Worm (Caenorhabditis elegans): ENCODE results near the gene T08D2.5.
"Not testable (repeated sequence)": the region's sequence is repeated elsewhere in the genome, so short reads cannot be mapped to it uniquely, and the experiment has no call there.

Gene T08D2.5

DNA sequence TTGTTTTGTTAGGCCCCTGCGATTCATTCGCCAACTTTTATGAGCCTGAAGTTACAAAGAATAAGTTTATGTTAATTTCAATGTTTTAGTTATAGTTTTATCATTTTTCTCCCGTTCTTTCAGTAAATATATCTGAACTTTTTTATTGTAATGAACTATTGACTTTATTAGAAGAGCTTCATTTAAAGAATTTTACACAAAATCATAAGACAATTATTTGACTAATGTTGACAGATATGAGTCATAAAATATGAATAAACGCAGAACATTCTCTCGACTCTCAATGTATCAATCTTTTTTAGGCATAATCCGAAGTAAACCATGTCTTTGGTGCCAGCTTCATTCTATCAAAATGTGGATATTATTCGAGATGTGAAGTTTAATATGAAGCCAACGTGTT lies at the start of gene T08D2.5, which contains the start of gene T08D2.4:
TSS of gene T08D2.5 (plus strand) at position 301 of the 400 bp plus-strand sequence.
TSS of gene T08D2.4 (plus strand) at position 322 of the 400 bp plus-strand sequence.
- TF ChIP-seq W03F9.2 (tag; optimal IDR thresholded peaks at IDR 0.05) (no peak), dao-5 (tag; optimal IDR thresholded peaks at IDR 0.05) (no peak), him-1 (tag; optimal IDR thresholded peaks at IDR 0.05) (no peak)

DNA sequence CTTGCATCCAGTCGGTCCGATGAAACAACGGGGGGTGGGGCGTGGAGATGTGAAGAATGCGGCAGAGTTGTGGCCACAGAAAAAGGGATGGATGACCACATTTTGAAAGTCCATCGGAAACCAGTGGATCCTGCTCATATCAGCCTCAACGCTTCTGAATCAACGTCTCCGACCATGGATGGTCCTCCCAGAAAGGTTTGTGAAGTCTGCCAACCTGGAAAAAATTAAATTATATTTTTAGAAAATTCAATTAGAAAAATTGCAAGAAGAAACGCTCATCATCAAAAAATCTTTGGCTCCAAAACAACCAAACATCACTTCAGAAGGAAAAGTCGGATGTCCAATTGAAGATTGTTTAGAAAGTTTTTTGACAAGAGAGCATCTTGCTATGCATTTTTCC lies 36.0 kb upstream of the T08D2.5 start, which contains the start of gene Y73B3A.8:
TSS of gene Y73B3A.8 (minus strand) at position 101 of the 400 bp plus-strand sequence.
- TF ChIP-seq him-1 (tag; optimal IDR thresholded peaks at IDR 0.05) (no peak), W03F9.2 (tag; optimal IDR thresholded peaks at IDR 0.05) (no peak), dao-5 (tag; optimal IDR thresholded peaks at IDR 0.05) (no peak)

DNA sequence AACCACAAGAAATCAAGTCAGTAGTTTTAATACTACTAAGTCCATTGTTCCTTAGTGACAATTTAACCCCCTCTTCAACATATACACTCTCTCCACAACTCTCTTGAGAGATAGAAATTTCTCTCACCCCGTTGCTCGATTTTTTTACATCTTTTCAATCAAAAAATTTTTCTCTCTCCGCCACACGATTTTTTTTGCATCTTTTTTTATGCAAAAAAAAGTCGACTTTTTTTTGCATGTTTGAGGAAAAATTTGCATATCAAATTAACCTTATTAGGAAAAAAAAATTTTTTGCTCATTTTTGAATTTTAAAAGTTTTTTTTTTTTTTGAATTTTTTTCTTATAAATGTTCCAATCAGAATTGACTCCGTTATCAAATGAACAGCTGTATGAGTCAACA lies 30.3 kb upstream of the T08D2.5 start:
- TF ChIP-seq W03F9.2 (tag; optimal IDR thresholded peaks at IDR 0.05) (no peak), him-1 (tag; optimal IDR thresholded peaks at IDR 0.05) (no peak), dao-5 (tag; optimal IDR thresholded peaks at IDR 0.05) (no peak)

DNA sequence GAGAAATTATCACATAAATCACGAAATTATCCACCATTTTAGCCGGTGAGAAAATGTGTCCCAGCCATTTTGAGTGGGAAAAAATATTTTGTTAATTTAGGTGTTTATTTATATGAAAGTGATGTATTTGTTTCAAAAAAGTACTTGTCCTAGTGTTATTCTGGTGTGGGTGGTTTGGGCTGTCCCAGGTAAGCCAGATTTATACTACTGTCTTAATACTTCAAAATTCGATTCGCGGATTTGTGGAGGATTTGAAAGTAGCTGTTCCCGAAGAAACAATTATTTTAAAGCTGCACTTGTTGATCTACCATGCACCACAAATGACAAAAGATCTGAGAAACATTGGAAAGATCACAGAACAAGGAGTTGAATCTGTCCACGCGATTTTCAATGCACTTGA lies 29.4 kb upstream of the T08D2.5 start, which contains the start of gene Y73B3A.11:
TSS of gene Y73B3A.11 (plus strand) at position 301 of the 400 bp plus-strand sequence.
- TF ChIP-seq him-1 (tag; optimal IDR thresholded peaks at IDR 0.05) (no peak), W03F9.2 (tag; optimal IDR thresholded peaks at IDR 0.05) (no peak), dao-5 (tag; optimal IDR thresholded peaks at IDR 0.05) (no peak)

DNA sequence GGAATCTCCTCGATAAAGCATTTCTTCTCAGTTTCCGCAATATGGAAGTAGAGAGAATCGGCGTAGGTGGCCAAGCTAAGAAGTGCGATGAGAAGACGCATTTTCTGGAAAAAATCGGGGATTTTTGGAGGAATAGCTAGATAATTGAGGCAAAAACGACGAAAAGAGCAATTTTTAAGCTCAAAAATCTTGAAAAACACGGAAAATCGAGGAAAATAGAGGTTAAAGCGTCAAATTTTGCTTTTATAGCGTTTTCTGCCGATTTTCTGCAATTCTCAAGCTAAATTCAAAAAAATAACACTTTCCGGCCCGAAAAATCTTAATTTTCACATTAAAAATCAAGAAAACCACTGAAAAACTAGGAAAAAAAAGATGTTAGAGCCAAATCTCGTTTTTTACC lies 14.1 kb upstream of the T08D2.5 start, which contains the start of gene tmed-12:
TSS of gene tmed-12 (minus strand) at position 101 of the 400 bp plus-strand sequence.
- not testable (repeated sequence) for TF ChIP-seq him-1, dao-5, W03F9.2 (tag; optimal IDR thresholded peaks at IDR 0.05)

DNA sequence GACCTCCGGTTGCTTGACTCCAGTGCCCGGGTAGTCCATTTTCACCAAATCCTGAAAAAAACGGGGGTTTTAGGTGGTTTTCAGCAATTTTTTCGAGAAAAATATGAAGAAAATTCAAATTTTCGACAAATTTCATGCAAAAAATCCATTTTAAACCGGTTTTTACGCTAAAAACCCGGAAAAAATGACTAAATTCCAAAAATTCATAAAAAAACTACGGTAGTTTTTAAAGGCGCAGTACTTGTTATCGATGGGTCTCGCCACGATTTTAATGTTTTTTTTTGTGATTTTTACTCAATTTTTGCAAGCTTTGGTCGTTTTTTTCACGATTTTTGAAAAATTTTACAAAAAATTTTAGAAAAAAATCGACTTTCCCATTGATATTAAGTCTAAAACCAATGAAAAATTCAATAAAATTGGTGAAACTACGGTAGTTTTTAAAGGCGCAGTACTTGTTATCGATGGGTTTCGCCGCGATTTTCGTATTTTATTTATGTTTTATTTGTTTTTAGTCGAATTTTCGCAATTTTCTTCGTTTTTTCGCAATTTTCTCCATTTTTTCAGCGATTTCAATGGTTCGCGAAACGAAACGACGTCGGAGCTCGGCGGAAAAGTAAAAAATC lies 5.1 kb downstream of the T08D2.5 start, which contains the start of the genes T08D2.6 and chkr-1:
TSS of gene T08D2.6 (minus strand) at position 51 of the 623 bp plus-strand sequence.
TSS of gene chkr-1 (plus strand) at position 573 of the 623 bp plus-strand sequence.
- not testable (repeated sequence) for TF ChIP-seq W03F9.2, him-1, dao-5 (tag; optimal IDR thresholded peaks at IDR 0.05)

DNA sequence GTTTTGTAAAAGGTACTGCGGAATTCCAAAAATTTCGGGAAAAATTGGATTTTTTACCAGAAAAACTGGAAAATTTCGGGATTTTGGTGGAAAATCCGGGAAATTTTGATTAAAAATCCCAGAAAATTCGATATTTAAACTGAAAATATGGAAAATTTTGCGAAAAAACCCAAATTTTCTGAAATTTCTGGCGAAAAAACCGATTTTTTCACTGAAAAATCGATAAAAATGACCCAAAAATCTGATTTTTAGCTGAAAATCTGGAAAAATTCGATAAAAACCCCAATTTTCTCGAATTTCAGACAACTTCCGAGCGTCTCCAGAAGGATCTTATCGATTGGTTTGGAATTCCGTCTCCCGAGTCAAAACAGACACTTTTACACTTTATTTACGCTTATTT lies 15.4 kb downstream of the T08D2.5 start, which contains the start of gene T08D2.8:
TSS of gene T08D2.8 (plus strand) at position 301 of the 400 bp plus-strand sequence.
- no peak for TF ChIP-seq dao-5 (tag; optimal IDR thresholded peaks at IDR 0.05)
- TF ChIP-seq W03F9.2 (tag; optimal IDR thresholded peaks at IDR 0.05), result no peak
- no peak for TF ChIP-seq him-1 (tag; optimal IDR thresholded peaks at IDR 0.05)

DNA sequence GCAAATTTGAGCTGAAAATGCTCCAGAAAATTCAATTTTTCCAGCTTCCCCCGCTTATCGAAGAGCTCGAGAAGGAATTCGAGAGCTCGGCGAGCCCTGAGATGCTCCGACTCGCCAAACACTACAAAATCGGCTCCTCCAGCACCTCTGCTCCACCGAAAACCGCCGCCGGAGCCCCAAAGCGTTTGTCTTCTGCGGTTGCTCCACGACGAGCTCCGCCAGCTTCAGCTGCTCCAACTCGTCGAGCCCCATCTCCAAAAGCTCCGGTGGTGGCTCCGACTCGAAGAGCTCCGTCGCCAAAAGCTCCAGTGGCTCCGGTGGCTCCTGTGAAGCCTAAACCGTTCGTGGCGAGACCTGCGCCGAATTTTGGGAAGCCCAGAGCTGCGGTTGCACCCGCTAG lies 19.2 kb downstream of the T08D2.5 start:
- no peak for TF ChIP-seq him-1 (tag; optimal IDR thresholded peaks at IDR 0.05)
- no peak for TF ChIP-seq dao-5 (tag; optimal IDR thresholded peaks at IDR 0.05)
- no peak for TF ChIP-seq W03F9.2 (tag; optimal IDR thresholded peaks at IDR 0.05)

DNA sequence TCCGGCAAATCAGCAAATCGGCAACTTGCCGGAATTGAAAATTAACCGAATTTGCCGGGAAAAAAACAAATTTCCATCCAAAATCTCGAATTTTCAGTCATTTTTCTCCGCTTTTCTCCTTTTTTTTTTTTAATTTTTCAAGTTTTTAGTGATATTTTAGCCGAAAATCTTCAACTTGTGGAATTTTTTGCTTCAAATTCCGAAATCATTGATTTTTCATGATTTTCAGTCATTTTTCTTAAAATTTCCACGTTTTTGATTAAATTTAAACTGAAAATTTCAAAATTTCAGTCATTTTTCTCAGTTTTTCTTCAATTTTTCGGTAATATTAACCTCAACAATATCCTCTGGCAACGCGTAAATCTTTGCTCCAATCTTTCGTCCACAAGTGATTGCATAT lies 32.5 kb downstream of the T08D2.5 start, which contains the start of gene Y73B3B.3:
TSS of gene Y73B3B.3 (plus strand) at position 301 of the 400 bp plus-strand sequence.
- not testable (repeated sequence) for TF ChIP-seq dao-5, W03F9.2, him-1 (tag; optimal IDR thresholded peaks at IDR 0.05)

DNA sequence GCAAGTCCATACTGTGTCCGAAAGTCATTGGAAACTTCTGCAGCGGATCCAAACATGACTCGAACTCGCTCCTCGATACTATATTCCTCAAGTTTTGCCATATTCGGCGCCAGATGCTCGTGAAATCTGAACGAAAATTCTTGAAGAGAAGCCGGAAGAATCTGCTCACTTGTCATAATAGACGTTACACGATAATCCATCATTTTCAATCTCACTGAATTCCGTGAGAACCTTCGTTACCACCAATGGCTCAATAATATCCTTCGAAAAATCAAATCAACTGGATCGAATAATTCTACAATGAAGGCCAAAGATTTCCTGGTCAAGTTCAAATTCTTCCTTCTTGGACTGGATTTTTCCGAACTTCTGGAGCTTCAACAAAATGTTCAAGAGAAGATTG lies 34.0 kb downstream of the T08D2.5 start, which contains the start of gene Y73B3B.1:
TSS of gene Y73B3B.1 (minus strand) at position 101 of the 400 bp plus-strand sequence.
- not testable (repeated sequence) for TF ChIP-seq W03F9.2, dao-5, him-1 (tag; optimal IDR thresholded peaks at IDR 0.05)

DNA sequence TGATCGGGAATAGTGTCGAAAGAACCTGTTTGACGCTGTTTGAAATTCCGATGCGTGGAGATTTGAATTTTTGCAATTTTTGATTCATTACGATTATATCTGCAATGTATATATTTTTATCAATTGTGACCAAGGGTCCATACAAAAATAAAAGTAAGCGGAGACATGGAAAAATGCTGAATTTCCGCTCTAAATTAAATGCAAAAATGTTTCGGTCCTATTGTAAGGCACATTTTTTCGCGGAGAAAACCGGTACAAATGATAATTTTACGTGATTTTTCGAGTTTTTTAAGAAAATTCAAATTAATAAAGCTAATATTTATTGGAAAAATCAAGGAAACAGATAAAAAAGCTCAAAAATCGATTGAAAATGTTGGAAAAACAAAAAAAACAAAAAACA lies 38.3 kb downstream of the T08D2.5 start, which contains the start of gene set-28:
TSS of gene set-28 (minus strand) at position 101 of the 400 bp plus-strand sequence.
- TF ChIP-seq him-1, dao-5, W03F9.2 (tag; optimal IDR thresholded peaks at IDR 0.05): not testable (repeated sequence)

Data from whole organism, L4/young adult.